Worm (Caenorhabditis elegans) whole organism, young adult: ENCODE results near the gene him-3.

Source experiments
- Y53G8AR.9 ChIP-seq: fragments of 200-800 bp; sonication (Bioruptor generic); conservative IDR thresholded peaks from 2 replicates; pipeline ENCODE4 v1.3.6; 2022; ENCODE audit warnings: missing genetic modification reagents, missing genetic modification characterization, missing compliant biosample characterization
- efl-1 ChIP-seq: fragments of 150-350 bp; optimal IDR thresholded peaks from 2 replicates; lab custom pipeline; 2014; ENCODE audit warnings: missing biosample characterization, missing genetic modification reagents, missing genetic modification characterization
- sea-2 ChIP-seq: fragments of 200-800 bp; sonication (Bioruptor generic); IDR thresholded peaks from 2 replicates; pipeline ENCODE4 v1.3.6; 2022; ENCODE audit warnings: missing genetic modification characterization, missing compliant biosample characterization
- ztf-25 ChIP-seq: fragments of 200-800 bp; sonication (Bioruptor generic); IDR thresholded peaks from 2 replicates; pipeline ENCODE4 v1.3.6; 2022; ENCODE audit warnings: missing genetic modification reagents, missing genetic modification characterization, missing compliant biosample characterization

- TF ChIP-seq Y53G8AR.9 (GFP tag; lab: Robert Waterston, UW): no peak
- TF ChIP-seq efl-1 (GFP tag; lab: Kevin White, UChicago): no peak
- TF ChIP-seq sea-2 (GFP tag; lab: Robert Waterston, UW): no peak
- no peak for TF ChIP-seq ztf-25 (GFP tag; lab: Robert Waterston, UW)
Observed at ce11 chrIV:6956668-6957067, 20.6 kb upstream of the him-3 start.
